Worm (Caenorhabditis elegans): ENCODE measurements around the gene unc-34.

ce11 chrV:1003400-1003799 lies 20.9 kb downstream of the unc-34 start, which contains the start of gene Y50D4C.5:
- TF ChIP-seq nhr-20 (tag; optimal IDR thresholded peaks at IDR 0.05) (no peak), alr-1 (tag; optimal IDR thresholded peaks at IDR 0.05; ENCODE audit: borderline replicate concordance) (no peak), nhr-11 (tag; optimal IDR thresholded peaks at IDR 0.05) (no peak)

Data from whole organism, L1 larva.